Fruit fly (Drosophila melanogaster) whole organism, prepupa: ENCODE data around the gene Sap130.

ENCODE experiments used
- CG10631 ChIP-seq: fragments of 200-800 bp; sonication (Bioruptor generic); optimal IDR thresholded peaks from 2 replicates; lab custom pipeline; 2016; ENCODE audit warnings: missing biosample characterization, missing genetic modification characterization
- CG11294 ChIP-seq: fragments of 200-800 bp; sonication (Bioruptor generic); IDR thresholded peaks from 2 replicates; pipeline ENCODE4 v1.3.6; 2022; ENCODE audit warnings: missing biosample characterization, missing genetic modification characterization
- CG11762 ChIP-seq: fragments of 200-800 bp; sonication (Bioruptor generic); optimal IDR thresholded peaks from 3 replicates; lab custom pipeline; 2016; ENCODE audit warnings: missing biosample characterization, missing genetic modification characterization; ENCODE audit not compliant: insufficient read depth
- CG11902 ChIP-seq: fragments of 200-800 bp; sonication (Bioruptor generic); optimal IDR thresholded peaks from 3 replicates; lab custom pipeline; 2016; ENCODE audit warnings: missing biosample characterization, missing genetic modification characterization
- CG15336 ChIP-seq: fragments of 200-800 bp; sonication (Bioruptor generic); IDR thresholded peaks from 2 replicates; pipeline ENCODE4 v1.3.6; 2022; ENCODE audit warnings: missing biosample characterization, missing genetic modification characterization
- CG3032 ChIP-seq: fragments of 200-800 bp; optimal IDR thresholded peaks from 2 replicates; lab custom pipeline; 2019; ENCODE audit warnings: missing biosample characterization, mild to moderate bottlenecking, missing genetic modification characterization, moderate library complexity
- CG31627 ChIP-seq: fragments of 200-800 bp; sonication (Bioruptor generic); optimal IDR thresholded peaks from 3 replicates; lab custom pipeline; 2016; ENCODE audit warnings: missing biosample characterization, missing genetic modification characterization
- CG32006 ChIP-seq: fragments of 200-800 bp; sonication (Bioruptor generic); optimal IDR thresholded peaks from 3 replicates; lab custom pipeline; 2017; ENCODE audit warnings: missing biosample characterization, mild to moderate bottlenecking, missing genetic modification characterization
- CG3919 ChIP-seq: fragments of 200-800 bp; sonication (Bioruptor generic); optimal IDR thresholded peaks from 3 replicates; lab custom pipeline; 2016; ENCODE audit warnings: missing biosample characterization, missing genetic modification characterization
- CG4318 ChIP-seq: fragments of 200-800 bp; sonication (Bioruptor generic); optimal IDR thresholded peaks from 3 replicates; lab custom pipeline; 2017; ENCODE audit warnings: missing biosample characterization, mild to moderate bottlenecking, missing genetic modification characterization
- CG6163 ChIP-seq: fragments of 200-800 bp; sonication (Bioruptor generic); IDR thresholded peaks from 3 replicates; pipeline ENCODE4 v1.3.6; 2022; ENCODE audit warnings: missing biosample characterization, missing genetic modification characterization
- CG6276 ChIP-seq: fragments of 200-800 bp; sonication (Bioruptor generic); optimal IDR thresholded peaks from 2 replicates; lab custom pipeline; 2017; ENCODE audit warnings: missing biosample characterization, mild to moderate bottlenecking, missing genetic modification characterization
- CG6808 ChIP-seq: fragments of 200-800 bp; sonication (Bioruptor generic); optimal IDR thresholded peaks from 3 replicates; lab custom pipeline; 2017; ENCODE audit warnings: missing biosample characterization, missing genetic modification characterization, mild to moderate bottlenecking, moderate library complexity, missing genetic modification reagents
- CG6854 ChIP-seq: fragments of 200-800 bp; sonication (Bioruptor generic); optimal IDR thresholded peaks from 2 replicates; lab custom pipeline; 2017; ENCODE audit warnings: missing biosample characterization, mild to moderate bottlenecking, missing genetic modification characterization
- CG8119 ChIP-seq: fragments of 200-800 bp; sonication (Bioruptor generic); IDR thresholded peaks from 3 replicates; pipeline ENCODE4 v1.3.6; 2022; ENCODE audit warnings: missing biosample characterization, missing genetic modification characterization
- Eip75B ChIP-seq: fragments of 200-800 bp; sonication (Bioruptor generic); optimal IDR thresholded peaks from 3 replicates; lab custom pipeline; 2016; ENCODE audit warnings: missing biosample characterization, missing genetic modification characterization
- Eip78C ChIP-seq: fragments of 200-800 bp; sonication (Bioruptor generic); peaks from one replicate; lab custom pipeline; 2016; ENCODE audit warnings: missing biosample characterization, missing genetic modification characterization
- Eip93F ChIP-seq: fragments of 200-800 bp; sonication (Bioruptor generic); optimal IDR thresholded peaks from 2 replicates; lab custom pipeline; 2016; ENCODE audit warnings: missing biosample characterization, mild to moderate bottlenecking, missing genetic modification characterization
- Ets21C ChIP-seq: fragments of 200-800 bp; sonication (Bioruptor generic); optimal IDR thresholded peaks from 3 replicates; lab custom pipeline; 2016; ENCODE audit warnings: missing biosample characterization, missing genetic modification characterization
- Ets96B ChIP-seq: fragments of 200-800 bp; optimal IDR thresholded peaks from 2 replicates; lab custom pipeline; 2019; ENCODE audit warnings: missing biosample characterization, mild to moderate bottlenecking, missing genetic modification characterization, moderate library complexity
- Lpt ChIP-seq: fragments of 200-800 bp; sonication (Bioruptor generic); optimal IDR thresholded peaks from 3 replicates; lab custom pipeline; 2016; ENCODE audit warnings: missing biosample characterization, missing genetic modification characterization
- Sox102F ChIP-seq: fragments of 200-800 bp; sonication (Bioruptor generic); optimal IDR thresholded peaks from 2 replicates; lab custom pipeline; 2016; ENCODE audit warnings: missing biosample characterization, mild to moderate bottlenecking, missing genetic modification characterization
- Sox15 ChIP-seq: fragments of 200-800 bp; sonication (Bioruptor generic); optimal IDR thresholded peaks from 3 replicates; lab custom pipeline; 2016; ENCODE audit warnings: missing biosample characterization, missing genetic modification characterization
- achi ChIP-seq: fragments of 200-800 bp; sonication (Bioruptor generic); optimal IDR thresholded peaks from 3 replicates; lab custom pipeline; 2016; ENCODE audit warnings: missing biosample characterization, missing genetic modification characterization
- cyc ChIP-seq: fragments of 200-800 bp; sonication (Bioruptor generic); optimal IDR thresholded peaks from 3 replicates; lab custom pipeline; 2016; ENCODE audit warnings: missing biosample characterization, missing genetic modification characterization
- dsx ChIP-seq: fragments of 200-800 bp; optimal IDR thresholded peaks from 3 replicates; lab custom pipeline; 2019; ENCODE audit warnings: missing biosample characterization, mild to moderate bottlenecking, missing genetic modification characterization, moderate library complexity; ENCODE audit not compliant: poor library complexity, severe bottlenecking
- esn ChIP-seq: fragments of 200-800 bp; sonication (Bioruptor generic); optimal IDR thresholded peaks from 2 replicates; lab custom pipeline; 2016; ENCODE audit warnings: missing biosample characterization, mild to moderate bottlenecking, missing genetic modification characterization, moderate library complexity
- fkh ChIP-seq: fragments of 200-800 bp; sonication (Bioruptor generic); optimal IDR thresholded peaks from 3 replicates; lab custom pipeline; 2017; ENCODE audit warnings: missing biosample characterization, mild to moderate bottlenecking, missing genetic modification characterization, moderate library complexity
- lz ChIP-seq: fragments of 200-800 bp; sonication (Bioruptor generic); optimal IDR thresholded peaks from 3 replicates; lab custom pipeline; 2016; ENCODE audit warnings: missing biosample characterization, missing genetic modification characterization
- net ChIP-seq: fragments of 200-800 bp; sonication (Bioruptor generic); optimal IDR thresholded peaks from 3 replicates; lab custom pipeline; 2016; ENCODE audit warnings: missing biosample characterization, missing genetic modification characterization
- spab ChIP-seq: fragments of 200-800 bp; sonication (Bioruptor generic); optimal IDR thresholded peaks from 2 replicates; lab custom pipeline; 2017; ENCODE audit warnings: missing biosample characterization, mild to moderate bottlenecking, missing genetic modification characterization, missing genetic modification reagents
- svp ChIP-seq: fragments of 200-800 bp; sonication (Bioruptor generic); peaks from one replicate; lab custom pipeline; 2016; ENCODE audit warnings: missing biosample characterization, missing genetic modification characterization
- topi ChIP-seq: fragments of 200-800 bp; sonication (Bioruptor generic); optimal IDR thresholded peaks from 3 replicates; lab custom pipeline; 2016; ENCODE audit warnings: missing biosample characterization, missing genetic modification characterization
- vri ChIP-seq: fragments of 200-800 bp; sonication (Bioruptor generic); optimal IDR thresholded peaks from 3 replicates; lab custom pipeline; 2016; ENCODE audit warnings: missing biosample characterization, mild to moderate bottlenecking, missing genetic modification characterization

Gene Sap130

dm6 chr3L:12835511-12836479 lies 30.1 kb downstream of the Sap130 start:
- peak; percentile 62 for TF ChIP-seq Eip78C (GFP tag; lab: Kevin White, UChicago)
- no peak for TF ChIP-seq CG6163
- no peak for TF ChIP-seq CG6276 (GFP tag; lab: Kevin White, UChicago)
- TF ChIP-seq esn (GFP tag; lab: Kevin White, UChicago) = peak; percentile 3
- no peak for TF ChIP-seq CG10631
- TF ChIP-seq Eip93F (GFP tag; lab: Kevin White, UChicago) = no peak
- peak; percentile 85 for TF ChIP-seq vri
- TF ChIP-seq fkh (GFP tag; lab: Kevin White, UChicago) = peak; percentile 88
- no peak for TF ChIP-seq CG4318 (GFP tag; lab: Kevin White, UChicago)
- TF ChIP-seq CG11294 (GFP tag; lab: Robert Waterston, UW) = no peak
- TF ChIP-seq svp (GFP tag; lab: Kevin White, UChicago) = peak; percentile 57
- TF ChIP-seq, all 60 proteins: peak for 5

dm6 chr3L:12837196-12837720 lies 31.6 kb downstream of the Sap130 start:
- no peak for TF ChIP-seq fkh (GFP tag; lab: Kevin White, UChicago)
- peak; percentile 4 for TF ChIP-seq CG32006 (GFP tag; lab: Kevin White, UChicago)
- TF ChIP-seq cyc (GFP tag; lab: Kevin White, UChicago) = no peak
- TF ChIP-seq Eip75B (GFP tag; lab: Kevin White, UChicago) = peak; percentile 12
- peak; percentile 98 for TF ChIP-seq svp (GFP tag; lab: Kevin White, UChicago)
- peak; percentile 47 for TF ChIP-seq Eip78C (GFP tag; lab: Kevin White, UChicago)
- peak; percentile 20 for TF ChIP-seq vri

DNA sequence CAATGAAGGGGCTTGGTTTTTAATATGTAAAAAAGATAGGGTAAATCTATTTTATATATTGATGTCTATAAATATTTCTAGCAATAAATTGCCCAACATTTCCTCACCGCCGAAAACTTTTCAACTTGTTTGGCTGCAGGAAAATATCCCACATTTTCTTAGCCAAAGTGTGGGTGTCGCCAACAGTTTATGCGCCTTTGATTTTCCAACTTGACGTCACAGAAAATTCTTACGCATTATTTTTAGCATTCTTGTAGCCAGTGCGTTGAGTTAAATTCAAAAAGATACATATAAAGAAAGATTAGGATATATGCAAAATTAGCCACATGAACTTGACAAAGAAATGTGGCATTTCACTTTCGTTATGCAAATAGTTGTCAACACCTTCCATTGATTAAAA lies 34.2 kb downstream of the Sap130 start:
- TF ChIP-seq CG15336 (GFP tag; lab: Robert Waterston, UW) (no peak), net (GFP tag; lab: Kevin White, UChicago) (no peak), spab (GFP tag; lab: Kevin White, UChicago) (no peak), lz (no peak), Lpt (GFP tag; lab: Kevin White, UChicago) (no peak), achi (no peak), CG6163 (no peak), Ets96B (tag; lab: Kevin White, UChicago) (no peak), CG8119 (GFP tag; lab: Robert Waterston, UW) (no peak), CG31627 (no peak), dsx (no peak), CG11294 (GFP tag; lab: Robert Waterston, UW) (no peak), CG3032 (tag; lab: Kevin White, UChicago) (no peak)

dm6 chr3L:12841459-12841858 lies 35.8 kb downstream of the Sap130 start:
- TF ChIP-seq CG6808 (GFP tag; lab: Kevin White, UChicago) (no peak), fkh (GFP tag; lab: Kevin White, UChicago) (peak; percentile 19), CG6854 (GFP tag; lab: Kevin White, UChicago) (no peak), Sox15 (GFP tag; lab: Kevin White, UChicago) (no peak), CG11902 (GFP tag; lab: Kevin White, UChicago) (no peak), Ets21C (GFP tag; lab: Kevin White, UChicago) (no peak)
- TF ChIP-seq, all 60 proteins: peak for 1

DNA sequence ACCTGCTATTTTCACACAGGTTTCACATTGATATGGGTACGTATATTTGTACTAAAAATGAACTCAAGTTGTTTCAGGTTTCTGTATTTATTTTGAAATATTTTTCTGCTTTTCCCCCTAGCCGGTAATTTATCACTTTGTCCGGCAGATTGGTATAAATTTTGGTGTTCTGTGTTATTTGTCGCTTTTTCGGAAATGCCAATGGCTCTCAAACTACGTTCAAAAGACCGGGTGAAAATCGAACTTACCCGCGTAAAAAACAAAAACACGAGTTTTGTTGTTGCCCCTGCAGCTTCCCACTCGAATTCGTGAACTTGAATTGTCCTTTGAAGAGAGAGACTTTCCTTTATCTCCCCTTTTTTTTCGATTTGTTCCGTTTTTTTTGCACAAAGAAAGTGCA lies 36.8 kb downstream of the Sap130 start:
- no peak for TF ChIP-seq CG11762 (GFP tag; lab: Kevin White, UChicago)
- TF ChIP-seq Eip78C (GFP tag; lab: Kevin White, UChicago) = no peak
- TF ChIP-seq CG10631 = no peak
- no peak for TF ChIP-seq CG3919
- no peak for TF ChIP-seq Sox102F (GFP tag; lab: Kevin White, UChicago)
- TF ChIP-seq topi (GFP tag; lab: Kevin White, UChicago) = no peak
